Worm (Caenorhabditis elegans) whole organism, L1 larva: Measurements from ENCODE around the gene glb-23.

Experiments used
- C34B4.2 ChIP-seq: sonication (generic microtip); optimal IDR thresholded peaks from 2 replicates; lab custom pipeline; 2017; ENCODE audit warnings: mild to moderate bottlenecking, missing genetic modification characterization, missing compliant biosample characterization
- alr-1 ChIP-seq: fragments of 200-800 bp; sonication (Bioruptor generic); optimal IDR thresholded peaks from 2 replicates; lab custom pipeline; 2018; ENCODE audit warnings: borderline replicate concordance, mild to moderate bottlenecking, missing genetic modification characterization, missing compliant biosample characterization
- aly-2 ChIP-seq: fragments of 150-350 bp; optimal IDR thresholded peaks from 2 replicates; lab custom pipeline; 2014; ENCODE audit warnings: missing biosample characterization, missing genetic modification characterization
- ama-1 ChIP-seq: fragments of 150-350 bp; optimal IDR thresholded peaks from 2 replicates; lab custom pipeline; 2014
- blmp-1 ChIP-seq: fragments of 150-350 bp; optimal IDR thresholded peaks from 2 replicates; lab custom pipeline; 2014; ENCODE audit warnings: missing biosample characterization, missing genetic modification characterization
- ceh-8 ChIP-seq: fragments of 200-800 bp; sonication (Bioruptor generic); optimal IDR thresholded peaks from 2 replicates; lab custom pipeline; 2018; ENCODE audit warnings: mild to moderate bottlenecking, missing genetic modification characterization, moderate library complexity, missing compliant biosample characterization
- ceh-82 ChIP-seq, 3 experiments: fragments of 150-350 bp in 1 of 3; sonication (generic microtip) in 2 of 3; optimal IDR thresholded peaks; 2 replicates each; lab custom pipeline; 2014 to 2017; ENCODE audit warnings: missing biosample characterization in 3 of 3, missing genetic modification characterization in 3 of 3
- dpl-1 ChIP-seq, 3 experiments: fragments of 150-350 bp in 2 of 3; sonication (generic microtip) in 1 of 3; optimal IDR thresholded peaks; 2 replicates each; lab custom pipeline; 2014 to 2017; ENCODE audit warnings: missing biosample characterization in 3 of 3, missing genetic modification characterization in 3 of 3, missing genetic modification reagents in 3 of 3
- efl-1 ChIP-seq, 4 experiments: fragments of 150-350 bp; optimal IDR thresholded peaks in 3 of 4; peaks in 1 of 4; 1 replicate in 1 of 4; 2 replicates in 3 of 4; lab custom pipeline; 2014; ENCODE audit warnings: missing biosample characterization in 2 of 4, missing genetic modification characterization in 2 of 4, missing genetic modification reagents in 2 of 4
- egl-27 ChIP-seq, 2 experiments: fragments of 150-350 bp in 1 of 2; sonication (generic microtip); optimal IDR thresholded peaks; 3 replicates each; lab custom pipeline; 2017 to 2018; ENCODE audit warnings: missing biosample characterization in 2 of 2, missing genetic modification characterization in 2 of 2, missing genetic modification reagents in 2 of 2
- elt-2 ChIP-seq: sonication (generic microtip); optimal IDR thresholded peaks from 2 replicates; lab custom pipeline; 2016; ENCODE audit warnings: missing genetic modification characterization, mild to moderate bottlenecking, inconsistent platforms, missing compliant biosample characterization, missing genetic modification reagents
- grh-1 ChIP-seq: fragments of 200-800 bp; sonication (Bioruptor generic); IDR thresholded peaks from 2 replicates; pipeline ENCODE4 v1.3.6; 2022; ENCODE audit warnings: missing genetic modification reagents, missing genetic modification characterization, missing compliant biosample characterization
- hlh-17 ChIP-seq: fragments of 200-800 bp; sonication (Bioruptor generic); optimal IDR thresholded peaks from 2 replicates; lab custom pipeline; 2018; ENCODE audit warnings: missing genetic modification characterization, mild to moderate bottlenecking, missing compliant biosample characterization, moderate library complexity, borderline replicate concordance
- hlh-4 ChIP-seq: sonication (generic microtip); optimal IDR thresholded peaks from 2 replicates; lab custom pipeline; 2016; ENCODE audit warnings: mild to moderate bottlenecking, missing genetic modification characterization, missing compliant biosample characterization
- jun-1 ChIP-seq: fragments of 150-350 bp; optimal IDR thresholded peaks from 2 replicates; lab custom pipeline; 2014; ENCODE audit warnings: missing biosample characterization, missing genetic modification reagents, missing genetic modification characterization
- lin-13 ChIP-seq: fragments of 150-350 bp; optimal IDR thresholded peaks from 2 replicates; lab custom pipeline; 2014; ENCODE audit warnings: missing biosample characterization, missing genetic modification reagents, missing genetic modification characterization
- lsy-2 ChIP-seq, 2 experiments: fragments of 150-350 bp; optimal IDR thresholded peaks; 2 replicates each; lab custom pipeline; 2014; ENCODE audit warnings: missing biosample characterization in 2 of 2, missing genetic modification characterization in 2 of 2
- mdl-1 ChIP-seq, 2 experiments: fragments of 150-350 bp; optimal IDR thresholded peaks; 2 replicates each; lab custom pipeline; 2014 to 2017; ENCODE audit warnings: missing biosample characterization in 2 of 2, missing genetic modification characterization in 2 of 2, inconsistent platforms in 1 of 2
- nhr-19 ChIP-seq: fragments of 200-800 bp; sonication (Bioruptor generic); conservative IDR thresholded peaks from 2 replicates; pipeline ENCODE4 v1.3.6; 2022; ENCODE audit warnings: missing genetic modification characterization, missing compliant biosample characterization
- nhr-237 ChIP-seq: fragments of 150-350 bp; optimal IDR thresholded peaks from 2 replicates; lab custom pipeline; 2014; ENCODE audit warnings: missing biosample characterization, missing genetic modification characterization
- nhr-28 ChIP-seq: fragments of 150-350 bp; optimal IDR thresholded peaks from 2 replicates; lab custom pipeline; 2014; ENCODE audit warnings: missing biosample characterization, missing genetic modification characterization
- nhr-71 ChIP-seq: sonication (generic microtip); optimal IDR thresholded peaks from 2 replicates; lab custom pipeline; 2016; ENCODE audit warnings: mild to moderate bottlenecking, missing genetic modification characterization, moderate library complexity, missing compliant biosample characterization
- nhr-84 ChIP-seq: sonication (generic microtip); optimal IDR thresholded peaks from 2 replicates; lab custom pipeline; 2017; ENCODE audit warnings: missing biosample characterization, missing genetic modification characterization
- nhr-90 ChIP-seq: sonication (generic microtip); optimal IDR thresholded peaks from 2 replicates; lab custom pipeline; 2016; ENCODE audit warnings: mild to moderate bottlenecking, missing genetic modification characterization, missing compliant biosample characterization; ENCODE audit not compliant: poor library complexity
- pag-3 ChIP-seq: sonication (generic microtip); optimal IDR thresholded peaks from 2 replicates; lab custom pipeline; 2017; ENCODE audit warnings: missing genetic modification characterization, mild to moderate bottlenecking, missing compliant biosample characterization, antibody characterized with exemption, borderline replicate concordance; ENCODE audit not compliant: insufficient read depth
- pax-3 ChIP-seq: fragments of 200-800 bp; sonication (Bioruptor generic); optimal IDR thresholded peaks from 2 replicates; lab custom pipeline; 2018; ENCODE audit warnings: mild to moderate bottlenecking, missing genetic modification characterization, moderate library complexity, missing compliant biosample characterization
- rnt-1 ChIP-seq: sonication (generic microtip); optimal IDR thresholded peaks from 2 replicates; lab custom pipeline; 2016; ENCODE audit warnings: mild to moderate bottlenecking, missing genetic modification characterization, moderate library complexity, missing compliant biosample characterization
- skn-1 ChIP-seq: fragments of 150-350 bp; optimal IDR thresholded peaks from 2 replicates; lab custom pipeline; 2014; ENCODE audit warnings: missing biosample characterization, missing genetic modification characterization
- snu-23 ChIP-seq: sonication (generic microtip); optimal IDR thresholded peaks from 2 replicates; lab custom pipeline; 2016; ENCODE audit warnings: missing genetic modification characterization, missing compliant biosample characterization
- sup-37 ChIP-seq: fragments of 200-800 bp; sonication (Bioruptor generic); optimal IDR thresholded peaks from 2 replicates; lab custom pipeline; 2018; ENCODE audit warnings: mild to moderate bottlenecking, missing genetic modification characterization, missing compliant biosample characterization
- tbx-2 ChIP-seq: sonication (generic microtip); optimal IDR thresholded peaks from 2 replicates; lab custom pipeline; 2016; ENCODE audit warnings: missing genetic modification characterization, missing compliant biosample characterization
- tlp-1 ChIP-seq: fragments of 150-350 bp; optimal IDR thresholded peaks from 2 replicates; lab custom pipeline; 2014; ENCODE audit warnings: missing biosample characterization, missing genetic modification characterization
- unc-130 ChIP-seq: fragments of 150-350 bp; optimal IDR thresholded peaks from 2 replicates; lab custom pipeline; 2017; ENCODE audit warnings: missing biosample characterization, missing genetic modification characterization, inconsistent platforms
- unc-98 ChIP-seq: fragments of 200-800 bp; sonication (Bioruptor generic); IDR thresholded peaks from 2 replicates; pipeline ENCODE4 v1.3.6; 2022; ENCODE audit warnings: missing genetic modification characterization, missing compliant biosample characterization
- vab-15 ChIP-seq: sonication (generic microtip); optimal IDR thresholded peaks from 2 replicates; lab custom pipeline; 2017; ENCODE audit warnings: missing genotype, mild to moderate bottlenecking, missing genetic modification characterization, missing compliant biosample characterization
- xbp-1 ChIP-seq: sonication (generic microtip); optimal IDR thresholded peaks from 2 replicates; lab custom pipeline; 2016; ENCODE audit warnings: missing genetic modification characterization, missing compliant biosample characterization
- zag-1 ChIP-seq: fragments of 150-350 bp; optimal IDR thresholded peaks from 2 replicates; lab custom pipeline; 2014; ENCODE audit warnings: missing biosample characterization, missing genetic modification characterization
- ztf-4 ChIP-seq: fragments of 150-350 bp; optimal IDR thresholded peaks from 2 replicates; lab custom pipeline; 2014; ENCODE audit warnings: missing biosample characterization, missing genetic modification characterization

glb-23 gene

ce11 chrIV:7186756-7187155 is 32.5 kb downstream of the glb-23 start, which contains the start of gene str-249:
Gene str-249 (minus strand): TSS chrIV:7186856.
- TF ChIP-seq blmp-1 (tag; lab: Kevin White, UChicago), result no peak
- no peak for TF ChIP-seq nhr-84 (tag; lab: Kevin White, UChicago)
- no peak for TF ChIP-seq nhr-90 (tag; lab: Kevin White, UChicago)
- no peak for TF ChIP-seq skn-1 (tag; lab: Kevin White, UChicago)

DNA sequence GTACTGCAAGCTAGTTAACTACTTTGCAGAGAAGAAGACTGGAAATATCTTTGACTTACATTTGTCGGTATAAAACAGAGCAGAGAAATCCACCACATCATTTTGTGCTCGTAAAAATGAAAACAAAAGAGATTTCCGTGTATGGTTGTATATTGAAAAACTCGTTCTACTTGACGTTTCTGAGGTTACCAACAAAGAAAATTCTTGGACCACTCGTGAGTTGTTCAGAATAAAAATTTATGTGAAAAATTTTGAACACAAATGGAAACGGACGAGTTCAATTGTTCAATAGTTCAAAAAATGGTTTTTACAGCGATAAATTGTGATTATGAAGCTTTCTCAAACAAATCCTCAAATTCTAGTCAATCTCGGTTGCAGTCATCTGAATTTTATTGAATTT is 34.7 kb downstream of the glb-23 start, which contains the start of gene clec-179:
Gene clec-179, minus strand, starts transcription at position 101 of the 400 bp plus-strand sequence.
- TF ChIP-seq nhr-28 (tag; lab: Kevin White, UChicago) (no peak), unc-98 (GFP tag; lab: Robert Waterston, UW) (no peak), grh-1 (GFP tag; lab: Robert Waterston, UW) (no peak), nhr-237 (no peak), rnt-1 (tag; lab: Kevin White, UChicago) (no peak), nhr-71 (no peak), egl-27 (tag; optimal IDR thresholded peaks at IDR 0.05; lab: Kevin White, UChicago) (no peak), alr-1 (tag; lab: Kevin White, UChicago) (no peak), pax-3 (tag; lab: Kevin White, UChicago) (no peak), tlp-1 (tag; lab: Kevin White, UChicago) (no peak)

- TF ChIP-seq ztf-4, result no peak
- TF ChIP-seq zag-1 (tag; lab: Kevin White, UChicago), result no peak
- no peak for TF ChIP-seq alr-1 (tag; lab: Kevin White, UChicago)
- TF ChIP-seq unc-98 (GFP tag; lab: Robert Waterston, UW), result no peak
- TF ChIP-seq unc-130 (tag; lab: Kevin White, UChicago), result no peak
- TF ChIP-seq lin-13 (GFP tag; lab: Kevin White, UChicago), result no peak
- TF ChIP-seq C34B4.2 (tag; lab: Kevin White, UChicago), result no peak
- TF ChIP-seq hlh-17, result no peak
- TF ChIP-seq dpl-1 (GFP tag; optimal IDR thresholded peaks at IDR 0.05; lab: Kevin White, UChicago), result no peak
- no peak for TF ChIP-seq sup-37
- TF ChIP-seq pax-3 (tag; lab: Kevin White, UChicago), result no peak
- no peak for TF ChIP-seq ceh-82 (tag; optimal IDR thresholded peaks at IDR 0.05; lab: Kevin White, UChicago)
- no peak for TF ChIP-seq tbx-2 (tag; lab: Kevin White, UChicago)
- TF ChIP-seq, all 84 proteins: peak for 0
Observed at ce11 chrIV:7182818-7183217, 36.5 kb downstream of the glb-23 start.

DNA sequence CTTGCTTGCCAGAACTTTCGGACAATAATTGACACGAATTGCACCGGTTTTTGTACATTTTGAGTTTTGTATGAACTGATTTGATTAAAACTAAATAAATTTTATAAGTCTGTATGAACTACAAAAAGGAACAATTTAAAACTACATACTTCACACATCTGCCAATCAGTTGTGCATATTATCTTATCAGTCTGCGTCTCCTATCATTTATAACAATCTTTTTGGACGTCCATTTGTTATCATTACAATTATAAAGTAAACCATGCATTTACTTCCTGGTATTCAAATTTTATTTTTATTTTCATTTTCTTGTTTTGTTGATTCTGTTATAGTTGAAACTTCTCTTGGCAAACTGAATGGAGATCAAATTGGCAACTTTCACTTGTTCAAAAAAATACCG is 39.0 kb downstream of the glb-23 start, which contains the start of gene cest-10:
Gene cest-10, plus strand, starts transcription at position 254 of the 400 bp plus-strand sequence.
- TF ChIP-seq C34B4.2 (tag; lab: Kevin White, UChicago) (no peak), aly-2 (tag; lab: Kevin White, UChicago) (no peak), sup-37 (no peak), ama-1 (lab: Kevin White, UChicago) (no peak), efl-1 (optimal IDR thresholded peaks at IDR 0.05; lab: Kevin White, UChicago) (no peak), efl-1 (GFP tag; optimal IDR thresholded peaks at IDR 0.05 in 1 of 2; lab: Kevin White, UChicago) (peak in 1 of 2 experiments; percentile 50), jun-1 (tag; lab: Kevin White, UChicago) (peak; percentile 13), xbp-1 (tag; lab: Kevin White, UChicago) (no peak), mdl-1 (tag; optimal IDR thresholded peaks at IDR 0.05; lab: Kevin White, UChicago) (no peak), nhr-19 (GFP tag; lab: Robert Waterston, UW) (no peak), ceh-8 (GFP tag; lab: Kevin White, UChicago) (no peak), dpl-1 (GFP tag; optimal IDR thresholded peaks at IDR 0.05; lab: Kevin White, UChicago) (no peak), vab-15 (tag; lab: Kevin White, UChicago) (no peak), hlh-4 (no peak), pag-3 (tag; lab: Kevin White, UChicago) (no peak), elt-2 (tag; lab: Kevin White, UChicago) (peak; percentile 74), lsy-2 (tag; optimal IDR thresholded peaks at IDR 0.05; lab: Kevin White, UChicago) (no peak), snu-23 (GFP tag; lab: Kevin White, UChicago) (no peak), tlp-1 (tag; lab: Kevin White, UChicago) (peak; percentile 32)
